Fruit fly (Drosophila melanogaster): ENCODE measurements around the gene Proc.

Proc gene

DNA sequence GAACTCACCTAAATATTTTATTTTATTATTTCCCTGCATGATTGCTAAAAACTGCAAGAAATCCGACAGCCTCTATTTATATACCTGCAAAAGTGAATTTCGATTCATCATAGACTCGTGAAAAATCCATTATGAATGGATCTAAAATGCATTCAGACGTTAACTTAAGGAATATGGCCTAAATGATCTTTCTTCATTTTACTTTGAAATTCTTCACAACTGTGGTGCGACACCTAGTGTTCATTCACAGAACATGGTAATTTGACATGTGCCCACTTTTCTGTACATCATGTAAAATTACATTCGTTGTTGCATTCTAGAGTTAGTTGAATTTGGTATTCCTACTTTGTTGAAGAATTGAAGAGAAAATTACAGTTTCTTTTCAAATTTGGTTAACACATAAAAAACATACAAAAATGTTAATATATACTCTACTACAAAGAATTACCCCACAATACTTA lies 19.5 kb upstream of the Proc start, which contains the start of gene Spn28Db (continued):
- TF ChIP-seq Kr (GFP tag; optimal IDR thresholded peaks at IDR 0.05): no peak
- no peak for TF ChIP-seq CG7987 (GFP tag; optimal IDR thresholded peaks at IDR 0.05)
- no peak for TF ChIP-seq ash1 (GFP tag; optimal IDR thresholded peaks at IDR 0.05)
- no peak for TF ChIP-seq CG31224 (GFP tag; IDR thresholded peaks at IDR 0.05)
- TF ChIP-seq hth (optimal IDR thresholded peaks at IDR 0.05): no peak
- TF ChIP-seq cg (GFP tag; optimal IDR thresholded peaks at IDR 0.05): no peak
- no peak for TF ChIP-seq Tbp (GFP tag; optimal IDR thresholded peaks at IDR 0.05)
- TF ChIP-seq ac (GFP tag; optimal IDR thresholded peaks at IDR 0.05): no peak
- TF ChIP-seq CG10274 (GFP tag; optimal IDR thresholded peaks at IDR 0.05): no peak
- no peak for TF ChIP-seq grau (tag; optimal IDR thresholded peaks at IDR 0.05)
- TF ChIP-seq Nf-YA (GFP tag; IDR thresholded peaks at IDR 0.05): no peak
- no peak for TF ChIP-seq run (tag; optimal IDR thresholded peaks at IDR 0.05)
- no peak for TF ChIP-seq HLH3B (GFP tag; IDR thresholded peaks at IDR 0.05)
- no peak for TF ChIP-seq sisA (GFP tag; IDR thresholded peaks at IDR 0.05)
- TF ChIP-seq CG12391 (tag; optimal IDR thresholded peaks at IDR 0.05): no peak
- TF ChIP-seq dpn (GFP tag; optimal IDR thresholded peaks at IDR 0.05): peak in 1 of 2 experiments; percentile 7
- TF ChIP-seq CG17612 (GFP tag; IDR thresholded peaks at IDR 0.05): no peak
- TF ChIP-seq CG13624 (GFP tag; optimal IDR thresholded peaks at IDR 0.05): peak; percentile 34
- no peak for TF ChIP-seq ase (GFP tag; IDR thresholded peaks at IDR 0.05)
- TF ChIP-seq CG10267 (tag; optimal IDR thresholded peaks at IDR 0.05): peak; percentile 22
- no peak for TF ChIP-seq bowl (GFP tag; IDR thresholded peaks at IDR 0.05)
- TF ChIP-seq CG1792 (GFP tag; optimal IDR thresholded peaks at IDR 0.05): no peak
- no peak for TF ChIP-seq odd (GFP tag; optimal IDR thresholded peaks at IDR 0.05)
- TF ChIP-seq dmrt99B (tag; optimal IDR thresholded peaks at IDR 0.05): no peak
- TF ChIP-seq ato (GFP tag; IDR thresholded peaks at IDR 0.05; ENCODE audit: partially characterized antibody): no peak
- no peak for TF ChIP-seq CG12071 (GFP tag; optimal IDR thresholded peaks at IDR 0.05)
- no peak for TF ChIP-seq CG12659 (GFP tag; optimal IDR thresholded peaks at IDR 0.05)
- TF ChIP-seq fru (optimal IDR thresholded peaks at IDR 0.05): no peak
- no peak for TF ChIP-seq Atf6 (GFP tag; IDR thresholded peaks at IDR 0.05)
- TF ChIP-seq CG10979 (tag; optimal IDR thresholded peaks at IDR 0.05): no peak
- no peak for TF ChIP-seq dati (GFP tag; IDR thresholded peaks at IDR 0.05)
- no peak for TF ChIP-seq p53 (GFP tag; optimal IDR thresholded peaks at IDR 0.05)
- TF ChIP-seq row (GFP tag; IDR thresholded peaks at IDR 0.05): no peak
- TF ChIP-seq CG10147 (GFP tag; optimal IDR thresholded peaks at IDR 0.05): no peak
- TF ChIP-seq HLH4C (GFP tag; IDR thresholded peaks at IDR 0.05; ENCODE audit: partially characterized antibody): no peak
- no peak for TF ChIP-seq NC2α (GFP tag; optimal IDR thresholded peaks at IDR 0.05)
- no peak for TF ChIP-seq CG1832 (GFP tag; optimal IDR thresholded peaks at IDR 0.05)
- no peak for TF ChIP-seq fd96Cb (tag; optimal IDR thresholded peaks at IDR 0.05)
- TF ChIP-seq Jarid2 (GFP tag; optimal IDR thresholded peaks at IDR 0.05): peak; percentile 9
- no peak for TF ChIP-seq CG12104 (GFP tag; optimal IDR thresholded peaks at IDR 0.05)
- peak; percentile 14; the same call in 1 of the 2 replicates for TF ChIP-seq CG32532 (GFP tag; IDR thresholded peaks at IDR 0.05)
- TF ChIP-seq Oaz (GFP tag; IDR thresholded peaks at IDR 0.05): no peak
- no peak for TF ChIP-seq Hey (tag; optimal IDR thresholded peaks at IDR 0.05)
- TF ChIP-seq CG6654 (GFP tag; optimal IDR thresholded peaks at IDR 0.05): no peak
- no peak for TF ChIP-seq CG14860 (GFP tag; IDR thresholded peaks at IDR 0.05; ENCODE audit: partially characterized antibody)
- no peak for TF ChIP-seq Neu2 (GFP tag; optimal IDR thresholded peaks at IDR 0.05; ENCODE audit: borderline replicate concordance)
- TF ChIP-seq Eip74EF (GFP tag; optimal IDR thresholded peaks at IDR 0.05): no peak
- TF ChIP-seq chif (GFP tag; optimal IDR thresholded peaks at IDR 0.05): peak in 1 of 2 experiments; percentile 28
- no peak for TF ChIP-seq CrebB (tag; optimal IDR thresholded peaks at IDR 0.05)
- no peak for TF ChIP-seq CG17912 (GFP tag; optimal IDR thresholded peaks at IDR 0.05)
- no peak for TF ChIP-seq Sin3A (optimal IDR thresholded peaks at IDR 0.05)
- no peak for TF ChIP-seq CG9817 (tag; optimal IDR thresholded peaks at IDR 0.05)

All from whole organism, embryonic.